Worm (Caenorhabditis elegans) whole organism, late embryonic: ENCODE results near the gene dnj-17.

ENCODE experiments used
- C08G9.2 ChIP-seq: sonication (generic microtip); optimal IDR thresholded peaks from 2 replicates; lab custom pipeline; 2016; ENCODE audit warnings: mild to moderate bottlenecking, missing genetic modification characterization, moderate library complexity, missing compliant biosample characterization
- K02D7.2 ChIP-seq: sonication (generic microtip); optimal IDR thresholded peaks from 2 replicates; lab custom pipeline; 2017; ENCODE audit warnings: mild to moderate bottlenecking, missing genetic modification characterization, missing compliant biosample characterization
- T23F11.4 ChIP-seq: fragments of 200-800 bp; sonication (Bioruptor generic); optimal IDR thresholded peaks from 2 replicates; lab custom pipeline; 2018; ENCODE audit warnings: mild to moderate bottlenecking, missing genetic modification characterization, missing compliant biosample characterization
- Y22D7AL.16 ChIP-seq: sonication (generic microtip); optimal IDR thresholded peaks from 2 replicates; lab custom pipeline; 2016; ENCODE audit warnings: missing genetic modification characterization, missing compliant biosample characterization
- ceh-22 ChIP-seq: sonication (generic microtip); optimal IDR thresholded peaks from 2 replicates; lab custom pipeline; 2017; ENCODE audit warnings: missing biosample characterization, missing genetic modification characterization
- ceh-31 ChIP-seq: sonication (generic microtip); optimal IDR thresholded peaks from 2 replicates; lab custom pipeline; 2016; ENCODE audit warnings: missing genetic modification characterization, missing compliant biosample characterization
- ceh-34 ChIP-seq: sonication (generic microtip); optimal IDR thresholded peaks from 2 replicates; lab custom pipeline; 2016; ENCODE audit warnings: mild to moderate bottlenecking, missing genetic modification characterization, missing compliant biosample characterization
- ceh-45 ChIP-seq: fragments of 200-800 bp; sonication (Bioruptor generic); IDR thresholded peaks from 2 replicates; pipeline ENCODE4 v1.3.6; 2022; ENCODE audit warnings: missing genetic modification reagents, missing genetic modification characterization, missing compliant biosample characterization
- dve-1 ChIP-seq: sonication (generic microtip); optimal IDR thresholded peaks from 2 replicates; lab custom pipeline; 2017; ENCODE audit warnings: antibody characterized with exemption, mild to moderate bottlenecking, missing genetic modification characterization, missing compliant biosample characterization
- elt-4 ChIP-seq: sonication (generic microtip); optimal IDR thresholded peaks from 2 replicates; lab custom pipeline; 2016; ENCODE audit warnings: missing genetic modification characterization, missing compliant biosample characterization
- eyg-1 ChIP-seq: sonication (generic microtip); optimal IDR thresholded peaks from 2 replicates; lab custom pipeline; 2016; ENCODE audit warnings: missing genotype, missing genetic modification characterization, missing compliant biosample characterization
- fax-1 ChIP-seq: sonication (generic microtip); optimal IDR thresholded peaks from 2 replicates; lab custom pipeline; 2016; ENCODE audit warnings: missing genotype, missing genetic modification characterization, missing compliant biosample characterization
- fkh-6 ChIP-seq: sonication (generic microtip); optimal IDR thresholded peaks from 2 replicates; lab custom pipeline; 2016; ENCODE audit warnings: missing genetic modification characterization, missing compliant biosample characterization
- gmeb-2 ChIP-seq: sonication (generic microtip); optimal IDR thresholded peaks from 2 replicates; lab custom pipeline; 2016; ENCODE audit warnings: missing genetic modification characterization, inconsistent platforms, missing compliant biosample characterization
- hlh-13 ChIP-seq: fragments of 200-800 bp; sonication (Bioruptor generic); optimal IDR thresholded peaks from 2 replicates; lab custom pipeline; 2018; ENCODE audit warnings: mild to moderate bottlenecking, missing genetic modification characterization, missing compliant biosample characterization
- hlh-15 ChIP-seq: sonication (generic microtip); optimal IDR thresholded peaks from 2 replicates; lab custom pipeline; 2016; ENCODE audit warnings: missing genetic modification characterization, missing compliant biosample characterization
- lim-6 ChIP-seq: sonication (generic microtip); optimal IDR thresholded peaks from 2 replicates; lab custom pipeline; 2016; ENCODE audit warnings: missing genetic modification characterization, missing compliant biosample characterization
- lin-11 ChIP-seq: fragments of 200-800 bp; sonication (Bioruptor generic); optimal IDR thresholded peaks from 2 replicates; lab custom pipeline; 2018; ENCODE audit warnings: mild to moderate bottlenecking, missing genetic modification characterization, missing compliant biosample characterization
- nfya-1 ChIP-seq: sonication (generic microtip); optimal IDR thresholded peaks from 2 replicates; lab custom pipeline; 2017; ENCODE audit warnings: missing genetic modification characterization, mild to moderate bottlenecking, missing compliant biosample characterization, antibody characterized with exemption, moderate library complexity
- nhr-11 ChIP-seq: fragments of 150-350 bp; optimal IDR thresholded peaks from 2 replicates; lab custom pipeline; 2014; ENCODE audit warnings: missing biosample characterization, missing genetic modification characterization
- npax-4 ChIP-seq: sonication (generic microtip); optimal IDR thresholded peaks from 2 replicates; lab custom pipeline; 2016; ENCODE audit warnings: missing genetic modification characterization, missing compliant biosample characterization
- pag-3 ChIP-seq: sonication (generic microtip); optimal IDR thresholded peaks from 2 replicates; lab custom pipeline; 2016; ENCODE audit warnings: missing compliant biosample characterization, missing genetic modification characterization, borderline replicate concordance
- pat-9 ChIP-seq: fragments of 200-800 bp; sonication (Bioruptor generic); optimal IDR thresholded peaks from 2 replicates; lab custom pipeline; 2018; ENCODE audit warnings: mild to moderate bottlenecking, missing genetic modification characterization, moderate library complexity, missing compliant biosample characterization
- pha-2 ChIP-seq: sonication (generic microtip); optimal IDR thresholded peaks from 2 replicates; lab custom pipeline; 2017; ENCODE audit warnings: mild to moderate bottlenecking, missing genetic modification characterization, missing compliant biosample characterization
- pha-4 ChIP-seq: fragments of 150-350 bp; optimal IDR thresholded peaks from 2 replicates; lab custom pipeline; 2018; ENCODE audit warnings: missing biosample characterization, missing genetic modification reagents, missing genetic modification characterization
- pqm-1 ChIP-seq: sonication (generic microtip); optimal IDR thresholded peaks from 2 replicates; lab custom pipeline; 2016; ENCODE audit warnings: missing genetic modification characterization, missing compliant biosample characterization
- pros-1 ChIP-seq: fragments of 150-350 bp; optimal IDR thresholded peaks from 2 replicates; lab custom pipeline; 2014; ENCODE audit warnings: missing biosample characterization, missing genetic modification reagents, missing genetic modification characterization
- ref-2 ChIP-seq: sonication (generic microtip); optimal IDR thresholded peaks from 2 replicates; lab custom pipeline; 2016; ENCODE audit warnings: missing genetic modification characterization, missing compliant biosample characterization
- rnt-1 ChIP-seq: sonication (generic microtip); optimal IDR thresholded peaks from 2 replicates; lab custom pipeline; 2016; ENCODE audit warnings: missing genetic modification characterization, missing compliant biosample characterization
- sdc-2 ChIP-seq: sonication (generic microtip); optimal IDR thresholded peaks from 2 replicates; lab custom pipeline; 2016; ENCODE audit warnings: missing genotype, missing genetic modification characterization, missing compliant biosample characterization
- syd-9 ChIP-seq: sonication (generic microtip); optimal IDR thresholded peaks from 2 replicates; lab custom pipeline; 2016; ENCODE audit warnings: mild to moderate bottlenecking, missing genetic modification characterization, moderate library complexity, missing compliant biosample characterization
- ttx-3 ChIP-seq: sonication (generic microtip); optimal IDR thresholded peaks from 2 replicates; lab custom pipeline; 2016; ENCODE audit warnings: missing genetic modification reagents, missing genetic modification characterization, missing compliant biosample characterization
- unc-42 ChIP-seq: sonication (generic microtip); optimal IDR thresholded peaks from 2 replicates; lab custom pipeline; 2016; ENCODE audit warnings: missing genotype, missing genetic modification characterization, missing compliant biosample characterization
- unc-55 ChIP-seq: sonication (generic microtip); optimal IDR thresholded peaks from 2 replicates; lab custom pipeline; 2017; ENCODE audit warnings: missing biosample characterization, missing genetic modification reagents, missing genetic modification characterization
- ztf-16 ChIP-seq: sonication (generic microtip); optimal IDR thresholded peaks from 2 replicates; lab custom pipeline; 2017; ENCODE audit warnings: missing genetic modification characterization, missing compliant biosample characterization

Gene dnj-17

ce11 chrIII:13409498-13409897, 16.4 kb upstream of the dnj-17 start, which contains the start of gene myo-6:
Gene myo-6, plus strand, starts transcription at chrIII:13409798.
- no peak for TF ChIP-seq pros-1 (tag; lab: Kevin White, UChicago)
- TF ChIP-seq ceh-31 (tag; lab: Kevin White, UChicago): no peak
- no peak for TF ChIP-seq sdc-2 (tag; lab: Kevin White, UChicago)
- no peak for TF ChIP-seq pha-2 (tag; lab: Kevin White, UChicago)
- TF ChIP-seq dve-1 (tag; lab: Kevin White, UChicago): no peak
- TF ChIP-seq nfya-1 (tag; lab: Kevin White, UChicago): no peak
- no peak for TF ChIP-seq eyg-1 (tag; lab: Kevin White, UChicago)
- no peak for TF ChIP-seq Y22D7AL.16 (tag; lab: Kevin White, UChicago)
- no peak for TF ChIP-seq pqm-1
- TF ChIP-seq lim-6 (tag; lab: Kevin White, UChicago): no peak
- TF ChIP-seq hlh-15 (tag; lab: Kevin White, UChicago): no peak
- TF ChIP-seq gmeb-2: no peak
- TF ChIP-seq lin-11: no peak
- no peak for TF ChIP-seq pha-4
- TF ChIP-seq ttx-3 (tag; lab: Kevin White, UChicago): no peak
- no peak for TF ChIP-seq ztf-16

DNA sequence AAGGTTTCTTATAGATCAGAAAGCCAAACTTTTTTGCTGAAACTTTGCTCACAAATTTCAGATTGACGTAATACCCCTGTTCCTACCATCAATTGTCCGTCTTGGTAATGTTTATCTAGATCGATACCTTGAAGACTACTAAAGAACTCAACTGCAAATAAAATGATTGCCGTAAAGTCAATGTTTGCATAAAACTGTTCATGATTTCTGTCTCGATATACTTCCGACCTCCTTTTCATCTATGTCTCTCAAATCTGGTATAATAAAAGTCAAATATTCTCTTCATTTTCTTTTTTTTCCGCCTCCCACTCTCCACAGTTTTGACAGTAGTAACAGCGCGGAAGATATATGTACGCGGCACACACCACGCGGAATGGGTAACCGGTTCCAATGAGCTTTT, 12.4 kb upstream of the dnj-17 start, which contains the start of gene nas-1:
Gene nas-1, plus strand, starts transcription at position 301 of the 400 bp plus-strand sequence.
- TF ChIP-seq ceh-22 (tag; lab: Kevin White, UChicago) (no peak), C08G9.2 (tag; lab: Kevin White, UChicago) (no peak), syd-9 (no peak), ref-2 (tag; lab: Kevin White, UChicago) (no peak), unc-42 (no peak), ceh-31 (tag; lab: Kevin White, UChicago) (no peak), pqm-1 (no peak), pros-1 (tag; lab: Kevin White, UChicago) (no peak), pag-3 (no peak), ceh-34 (tag; lab: Kevin White, UChicago) (no peak), K02D7.2 (no peak), fkh-6 (tag; lab: Kevin White, UChicago) (no peak), Y22D7AL.16 (tag; lab: Kevin White, UChicago) (no peak), nhr-11 (no peak), hlh-13 (GFP tag; lab: Kevin White, UChicago) (no peak), T23F11.4 (GFP tag; lab: Kevin White, UChicago) (no peak), npax-4 (no peak)

DNA sequence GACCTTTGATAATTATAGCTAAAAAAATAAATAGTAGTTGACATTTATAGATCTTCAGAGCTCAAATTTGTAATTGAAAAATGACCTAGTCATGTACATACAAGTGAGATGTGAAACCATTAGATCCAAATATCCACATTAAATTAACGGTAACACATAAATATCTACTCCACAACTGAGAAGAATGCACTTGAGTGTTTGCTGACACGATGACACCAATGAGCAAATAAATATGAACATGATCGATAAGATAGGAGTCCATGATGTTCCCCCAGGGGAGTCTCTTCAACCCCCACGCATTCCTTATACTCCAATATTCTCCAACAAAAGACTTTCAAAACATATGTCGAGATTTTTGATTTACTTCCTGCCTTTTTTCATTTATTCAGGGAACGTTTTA, 11.3 kb upstream of the dnj-17 start, which contains the start of gene ttr-52:
Gene ttr-52, plus strand, starts transcription at position 301 of the 400 bp plus-strand sequence.
- TF ChIP-seq hlh-13 (GFP tag; lab: Kevin White, UChicago): no peak
- TF ChIP-seq fax-1 (tag; lab: Kevin White, UChicago): no peak
- TF ChIP-seq sdc-2 (tag; lab: Kevin White, UChicago): no peak
- TF ChIP-seq, all 69 proteins: peak for 0

ce11 chrIII:13402934-13403333, 9.8 kb upstream of the dnj-17 start, which contains the start of gene mig-18:
Gene mig-18, plus strand, starts transcription at chrIII:13403234.
- TF ChIP-seq unc-55 (GFP tag; lab: Kevin White, UChicago): no peak
- no peak for TF ChIP-seq dve-1 (tag; lab: Kevin White, UChicago)
- TF ChIP-seq elt-4 (tag; lab: Kevin White, UChicago): no peak
- no peak for TF ChIP-seq ceh-45 (GFP tag; lab: Robert Waterston, UW)
- TF ChIP-seq pqm-1: no peak
- no peak for TF ChIP-seq lim-6 (tag; lab: Kevin White, UChicago)
- TF ChIP-seq pat-9 (tag; lab: Kevin White, UChicago): no peak
- no peak for TF ChIP-seq rnt-1 (tag; lab: Kevin White, UChicago)
- TF ChIP-seq ceh-31 (tag; lab: Kevin White, UChicago): no peak
- no peak for TF ChIP-seq eyg-1 (tag; lab: Kevin White, UChicago)
- TF ChIP-seq gmeb-2: no peak
